1 fruit fly cellular context compared by ENCODE assay signal in genomic region chr3L:20473021-20473799, dm6.
TF ChIP-seq lines count a peak whose summit lies in the region.

Gene CG32428, minus strand, starts transcription at chr3L:20473723.
Gene CG5969, plus strand, starts transcription at chr3L:20473783.

TF ChIP-seq in whole organism, embryonic, 481 proteins besides CTCF, POLR2A, EP300 and RAD21 (continued from another document and continues in another):
- no peak for TF ChIP-seq CG18011 (GFP tag; optimal IDR thresholded peaks at IDR 0.05; lab: Kevin White, UChicago)
- TF ChIP-seq rib (GFP tag; IDR thresholded peaks at IDR 0.05; lab: Robert Waterston, UW), result peak; percentile 77
- no peak for TF ChIP-seq CG3065 (GFP tag; optimal IDR thresholded peaks at IDR 0.05; lab: Kevin White, UChicago)
- peak; percentile 74 for TF ChIP-seq nmo (GFP tag; optimal IDR thresholded peaks at IDR 0.05; lab: Kevin White, UChicago)
- TF ChIP-seq NfI (GFP tag; optimal IDR thresholded peaks at IDR 0.05; lab: Kevin White, UChicago), result peak; percentile 67
- no peak for TF ChIP-seq tio (GFP tag; optimal IDR thresholded peaks at IDR 0.05; lab: Kevin White, UChicago)
- TF ChIP-seq CG12769 (tag; optimal IDR thresholded peaks at IDR 0.05; lab: Kevin White, UChicago), result no peak
- peak; percentile 28 for TF ChIP-seq CG1602 (GFP tag; optimal IDR thresholded peaks at IDR 0.05; lab: Kevin White, UChicago)
- no peak for TF ChIP-seq kah (GFP tag; optimal IDR thresholded peaks at IDR 0.05; lab: Kevin White, UChicago)
- peak; percentile 26 for TF ChIP-seq CG34376 (GFP tag; optimal IDR thresholded peaks at IDR 0.05; lab: Kevin White, UChicago)
- TF ChIP-seq trh (GFP tag; optimal IDR thresholded peaks at IDR 0.05; lab: Kevin White, UChicago), result no peak
- TF ChIP-seq seq (GFP tag; IDR thresholded peaks at IDR 0.05; lab: Robert Waterston, UW), result no peak
- TF ChIP-seq lola (GFP tag; optimal IDR thresholded peaks at IDR 0.05; lab: Kevin White, UChicago), result no peak
- peak; percentile 43 for TF ChIP-seq CG17359 (tag; optimal IDR thresholded peaks at IDR 0.05; lab: Kevin White, UChicago)
- TF ChIP-seq CG10366 (GFP tag; IDR thresholded peaks at IDR 0.05; lab: Robert Waterston, UW), result peak; percentile 61
- TF ChIP-seq CG10543 (GFP tag; optimal IDR thresholded peaks at IDR 0.05; lab: Kevin White, UChicago), result no peak
- TF ChIP-seq CG4820 (GFP tag; optimal IDR thresholded peaks at IDR 0.05; lab: Kevin White, UChicago), result no peak
- TF ChIP-seq CG18476 (GFP tag; optimal IDR thresholded peaks at IDR 0.05; lab: Kevin White, UChicago), result no peak
- TF ChIP-seq Ravus (GFP tag; IDR thresholded peaks at IDR 0.05; lab: Robert Waterston, UW), result peak; percentile 13
- no peak for TF ChIP-seq pros (GFP tag; optimal IDR thresholded peaks at IDR 0.05; lab: Kevin White, UChicago)
- TF ChIP-seq Bteb2 (GFP tag; optimal IDR thresholded peaks at IDR 0.05; lab: Kevin White, UChicago), result no peak
- TF ChIP-seq crc (GFP tag; optimal IDR thresholded peaks at IDR 0.05; lab: Kevin White, UChicago), result no peak
- peak; percentile 64 for TF ChIP-seq PHDP (tag; optimal IDR thresholded peaks at IDR 0.05; lab: Kevin White, UChicago)
- TF ChIP-seq bcd (GFP tag; optimal IDR thresholded peaks at IDR 0.05; lab: Kevin White, UChicago), result peak; percentile 56
- peak; percentile 76 for TF ChIP-seq Dek (tag; optimal IDR thresholded peaks at IDR 0.05; lab: Kevin White, UChicago)
- TF ChIP-seq Fer1 (GFP tag; optimal IDR thresholded peaks at IDR 0.05; lab: Kevin White, UChicago), result peak; percentile 3
- TF ChIP-seq CG9876 (GFP tag; optimal IDR thresholded peaks at IDR 0.05; lab: Kevin White, UChicago), result no peak
- no peak for TF ChIP-seq sima (GFP tag; optimal IDR thresholded peaks at IDR 0.05; lab: Kevin White, UChicago)
- peak; percentile 51 for TF ChIP-seq wek (GFP tag; optimal IDR thresholded peaks at IDR 0.05; lab: Kevin White, UChicago)
- TF ChIP-seq tup (GFP tag; optimal IDR thresholded peaks at IDR 0.05; lab: Kevin White, UChicago), result no peak
- TF ChIP-seq lilli (GFP tag; optimal IDR thresholded peaks at IDR 0.05; lab: Kevin White, UChicago), result peak; percentile 34
- TF ChIP-seq vnd (GFP tag; IDR thresholded peaks at IDR 0.05; lab: Robert Waterston, UW; ENCODE audit: partially characterized antibody), result no peak
- TF ChIP-seq Stat92E (GFP tag; optimal IDR thresholded peaks at IDR 0.05; lab: Kevin White, UChicago), result no peak
- no peak for TF ChIP-seq Nf-YA (GFP tag; IDR thresholded peaks at IDR 0.05; lab: Robert Waterston, UW)
- TF ChIP-seq CG3995 (GFP tag; optimal IDR thresholded peaks at IDR 0.05; lab: Kevin White, UChicago), result peak; percentile 95
- TF ChIP-seq D19A (tag; optimal IDR thresholded peaks at IDR 0.05; lab: Kevin White, UChicago), result peak; percentile 59
- TF ChIP-seq Antp (GFP tag; optimal IDR thresholded peaks at IDR 0.05; lab: Kevin White, UChicago), result no peak
- peak; percentile 52 for TF ChIP-seq BEAF-32 (GFP tag; optimal IDR thresholded peaks at IDR 0.05; lab: Kevin White, UChicago)
- TF ChIP-seq CG11247 (GFP tag; IDR thresholded peaks at IDR 0.05; lab: Robert Waterston, UW), result peak; percentile 61
- TF ChIP-seq Atf3 (GFP tag; optimal IDR thresholded peaks at IDR 0.05; lab: Kevin White, UChicago), result no peak
- TF ChIP-seq fd96Cb (tag; optimal IDR thresholded peaks at IDR 0.05; lab: Kevin White, UChicago), result peak; percentile 51
- peak; percentile 60 for TF ChIP-seq CG10267 (tag; optimal IDR thresholded peaks at IDR 0.05; lab: Kevin White, UChicago)
- TF ChIP-seq CG4360 (GFP tag; IDR thresholded peaks at IDR 0.05; lab: Robert Waterston, UW), result no peak
- TF ChIP-seq Usf (GFP tag; optimal IDR thresholded peaks at IDR 0.05; lab: Kevin White, UChicago), result peak; percentile 55
- peak; percentile 81 for TF ChIP-seq Rfx (GFP tag; IDR thresholded peaks at IDR 0.05; lab: Robert Waterston, UW)
- no peak for TF ChIP-seq slp2 (GFP tag; optimal IDR thresholded peaks at IDR 0.05; lab: Kevin White, UChicago)
- peak; percentile 70 for TF ChIP-seq CG13424 (tag; optimal IDR thresholded peaks at IDR 0.05; lab: Kevin White, UChicago)
- peak; percentile 50 for TF ChIP-seq Ada2b (GFP tag; IDR thresholded peaks at IDR 0.05; lab: Robert Waterston, UW)
- no peak for TF ChIP-seq Mad (GFP tag; optimal IDR thresholded peaks at IDR 0.05; lab: Kevin White, UChicago)
- no peak for TF ChIP-seq tna (GFP tag; IDR thresholded peaks at IDR 0.05; lab: Robert Waterston, UW; ENCODE audit: partially characterized antibody)
- peak; percentile 20 for TF ChIP-seq nerfin-1 (tag; optimal IDR thresholded peaks at IDR 0.05; lab: Kevin White, UChicago)
- no peak for TF ChIP-seq Dll (GFP tag; IDR thresholded peaks at IDR 0.05; lab: Robert Waterston, UW; ENCODE audit: partially characterized antibody)
- peak; percentile 79 for TF ChIP-seq Ets65A (GFP tag; lab: Kevin White, UChicago)
- TF ChIP-seq CG8388 (GFP tag; optimal IDR thresholded peaks at IDR 0.05; lab: Kevin White, UChicago), result peak; percentile 21
- TF ChIP-seq CG2129 (GFP tag; IDR thresholded peaks at IDR 0.05; lab: Robert Waterston, UW; ENCODE audit: partially characterized antibody), result no peak
- TF ChIP-seq dimm (GFP tag; IDR thresholded peaks at IDR 0.05; lab: Robert Waterston, UW), result no peak
- no peak for TF ChIP-seq wor (GFP tag; IDR thresholded peaks at IDR 0.05; lab: Robert Waterston, UW)
- no peak for TF ChIP-seq inv (GFP tag; IDR thresholded peaks at IDR 0.05; lab: Robert Waterston, UW; ENCODE audit: partially characterized antibody)
- TF ChIP-seq CG6175 (GFP tag; IDR thresholded peaks at IDR 0.05; lab: Robert Waterston, UW), result no peak
- TF ChIP-seq NC2β (GFP tag; optimal IDR thresholded peaks at IDR 0.05; lab: Kevin White, UChicago), result no peak
- no peak for TF ChIP-seq gce (GFP tag; IDR thresholded peaks at IDR 0.05; lab: Robert Waterston, UW)
- TF ChIP-seq vfl (GFP tag; optimal IDR thresholded peaks at IDR 0.05; lab: Kevin White, UChicago), result no peak
- no peak for TF ChIP-seq Gsc (GFP tag; IDR thresholded peaks at IDR 0.05; lab: Robert Waterston, UW)
- no peak; the same call in 2 of the 3 replicates for TF ChIP-seq CG2889 (GFP tag; IDR thresholded peaks at IDR 0.05; lab: Robert Waterston, UW)
- 0 out of 3 replicates have a peak, but pooled peaks have one; percentile 21 for TF ChIP-seq croc (GFP tag; conservative IDR thresholded peaks at IDR 0.05; lab: Robert Waterston, UW)
- no peak for TF ChIP-seq her (GFP tag; optimal IDR thresholded peaks at IDR 0.05; lab: Kevin White, UChicago)
- TF ChIP-seq CG11695 (GFP tag; IDR thresholded peaks at IDR 0.05; lab: Robert Waterston, UW), result no peak; the same call in 2 of the 3 replicates
- TF ChIP-seq sd (tag; optimal IDR thresholded peaks at IDR 0.05; lab: Kevin White, UChicago), result peak; percentile 69
- TF ChIP-seq toy (GFP tag; IDR thresholded peaks at IDR 0.05; lab: Robert Waterston, UW), result no peak
- TF ChIP-seq CG9609 (GFP tag; optimal IDR thresholded peaks at IDR 0.05; lab: Kevin White, UChicago), result no peak
- no peak for TF ChIP-seq knrl (GFP tag; IDR thresholded peaks at IDR 0.05; lab: Robert Waterston, UW; ENCODE audit: partially characterized antibody)
- TF ChIP-seq B-H2 (GFP tag; optimal IDR thresholded peaks at IDR 0.05; lab: Kevin White, UChicago), result no peak
- peak; percentile 11 for TF ChIP-seq CG9437 (GFP tag; optimal IDR thresholded peaks at IDR 0.05; lab: Kevin White, UChicago)
- no peak for TF ChIP-seq repo (GFP tag; optimal IDR thresholded peaks at IDR 0.05; lab: Kevin White, UChicago)
- TF ChIP-seq nerfin-2 (GFP tag; IDR thresholded peaks at IDR 0.05; lab: Robert Waterston, UW; ENCODE audit: partially characterized antibody), result no peak
- no peak for TF ChIP-seq NK7.1 (GFP tag; optimal IDR thresholded peaks at IDR 0.05; lab: Kevin White, UChicago)
- no peak for TF ChIP-seq crol (GFP tag; IDR thresholded peaks at IDR 0.05; lab: Robert Waterston, UW)
- TF ChIP-seq CG12155 (GFP tag; optimal IDR thresholded peaks at IDR 0.05; lab: Kevin White, UChicago), result peak; percentile 28
- peak; percentile 53 for TF ChIP-seq az2 (GFP tag; optimal IDR thresholded peaks at IDR 0.05; lab: Kevin White, UChicago)
- no peak for TF ChIP-seq pita (GFP tag; optimal IDR thresholded peaks at IDR 0.05; lab: Kevin White, UChicago)
- TF ChIP-seq Myb (GFP tag; optimal IDR thresholded peaks at IDR 0.05; lab: Kevin White, UChicago), result no peak
- TF ChIP-seq CG4854 (GFP tag; optimal IDR thresholded peaks at IDR 0.05; lab: Kevin White, UChicago), result no peak
- no peak for TF ChIP-seq disco-r (GFP tag; optimal IDR thresholded peaks at IDR 0.05; lab: Kevin White, UChicago)
- TF ChIP-seq yki (optimal IDR thresholded peaks at IDR 0.05; lab: Kevin White, UChicago), result no peak
- no peak for TF ChIP-seq ara (GFP tag; IDR thresholded peaks at IDR 0.05; lab: Robert Waterston, UW)
- 0 out of 2 replicates have a peak, but pooled peaks have one; percentile 24 for TF ChIP-seq CG6272 (GFP tag; IDR thresholded peaks at IDR 0.05; lab: Robert Waterston, UW)
- no peak for TF ChIP-seq h (optimal IDR thresholded peaks at IDR 0.05; lab: Kevin White, UChicago)
- TF ChIP-seq cas (GFP tag; IDR thresholded peaks at IDR 0.05; lab: Robert Waterston, UW), result no peak
- TF ChIP-seq Dad (GFP tag; optimal IDR thresholded peaks at IDR 0.05; lab: Kevin White, UChicago), result no peak
- peak; percentile 12 for TF ChIP-seq pum (GFP tag; optimal IDR thresholded peaks at IDR 0.05; lab: Kevin White, UChicago)
- no peak for TF ChIP-seq org-1 (GFP tag; optimal IDR thresholded peaks at IDR 0.05; lab: Kevin White, UChicago)
- no peak for TF ChIP-seq Sry-β (GFP tag; optimal IDR thresholded peaks at IDR 0.05; lab: Kevin White, UChicago)
- no peak for TF ChIP-seq CG15073 (GFP tag; optimal IDR thresholded peaks at IDR 0.05; lab: Kevin White, UChicago)
- peak; percentile 20 for TF ChIP-seq HmgZ (tag; optimal IDR thresholded peaks at IDR 0.05; lab: Kevin White, UChicago)
- no peak for TF ChIP-seq CG7786 (GFP tag; optimal IDR thresholded peaks at IDR 0.05; lab: Kevin White, UChicago)
- TF ChIP-seq Hand (GFP tag; optimal IDR thresholded peaks at IDR 0.05; lab: Kevin White, UChicago), result no peak
- TF ChIP-seq schlank (tag; optimal IDR thresholded peaks at IDR 0.05; lab: Kevin White, UChicago), result no peak
- no peak for TF ChIP-seq CG7963 (GFP tag; IDR thresholded peaks at IDR 0.05; lab: Robert Waterston, UW; ENCODE audit: partially characterized antibody)
- peak; percentile 72 for TF ChIP-seq CG17829 (tag; optimal IDR thresholded peaks at IDR 0.05; lab: Kevin White, UChicago)
- no peak for TF ChIP-seq usp (GFP tag; optimal IDR thresholded peaks at IDR 0.05; lab: Kevin White, UChicago)
- TF ChIP-seq CG11093 (GFP tag; IDR thresholded peaks at IDR 0.05; lab: Robert Waterston, UW), result no peak
- TF ChIP-seq pan (optimal IDR thresholded peaks at IDR 0.05; lab: Kevin White, UChicago), result no peak
- peak in 1 of 2 experiments; percentile 77 for TF ChIP-seq pan (GFP tag; optimal IDR thresholded peaks at IDR 0.05 in 1 of 2, IDR thresholded peaks at IDR 0.05 in 1 of 2)
- no peak for TF ChIP-seq zen2 (GFP tag; IDR thresholded peaks at IDR 0.05; lab: Robert Waterston, UW; ENCODE audit: partially characterized antibody)
- 0 out of 2 replicates have a peak, but pooled peaks have one; percentile 7 for TF ChIP-seq CG10321 (GFP tag; IDR thresholded peaks at IDR 0.05; lab: Robert Waterston, UW)
- TF ChIP-seq lbe (GFP tag; optimal IDR thresholded peaks at IDR 0.05; lab: Kevin White, UChicago), result peak; percentile 54
- TF ChIP-seq maf-S (GFP tag; optimal IDR thresholded peaks at IDR 0.05; lab: Kevin White, UChicago), result no peak
- peak; percentile 14 for TF ChIP-seq run (tag; optimal IDR thresholded peaks at IDR 0.05; lab: Kevin White, UChicago)
- TF ChIP-seq gsb (GFP tag; IDR thresholded peaks at IDR 0.05; lab: Robert Waterston, UW), result 0 out of 2 replicates have a peak, but pooled peaks have one; percentile 23
- no peak for TF ChIP-seq CG8478 (optimal IDR thresholded peaks at IDR 0.05; lab: Kevin White, UChicago)
- TF ChIP-seq zen (tag; optimal IDR thresholded peaks at IDR 0.05; lab: Kevin White, UChicago), result peak; percentile 8
- no peak for TF ChIP-seq CHES-1-like (GFP tag; optimal IDR thresholded peaks at IDR 0.05; lab: Kevin White, UChicago)
- no peak for TF ChIP-seq CG14860 (GFP tag; IDR thresholded peaks at IDR 0.05; lab: Robert Waterston, UW; ENCODE audit: partially characterized antibody)
- peak; percentile 70 for TF ChIP-seq CG10209 (GFP tag; optimal IDR thresholded peaks at IDR 0.05; lab: Kevin White, UChicago)
- TF ChIP-seq Deaf1 (tag; optimal IDR thresholded peaks at IDR 0.05; lab: Kevin White, UChicago), result peak; percentile 55
- TF ChIP-seq HLH54F (GFP tag; optimal IDR thresholded peaks at IDR 0.05; lab: Kevin White, UChicago), result no peak
- TF ChIP-seq CG1832 (GFP tag; optimal IDR thresholded peaks at IDR 0.05; lab: Kevin White, UChicago), result no peak
- no peak for TF ChIP-seq ab (GFP tag; optimal IDR thresholded peaks at IDR 0.05; lab: Kevin White, UChicago)
- TF ChIP-seq CG1603 (tag; optimal IDR thresholded peaks at IDR 0.05; lab: Kevin White, UChicago), result peak; percentile 38
- no peak for TF ChIP-seq tx (GFP tag; optimal IDR thresholded peaks at IDR 0.05; lab: Kevin White, UChicago)
- no peak for TF ChIP-seq CG6791 (GFP tag; IDR thresholded peaks at IDR 0.05; lab: Robert Waterston, UW; ENCODE audit: partially characterized antibody)
- peak; percentile 80 for TF ChIP-seq gem (tag; optimal IDR thresholded peaks at IDR 0.05; lab: Kevin White, UChicago)
- peak; percentile 75 for TF ChIP-seq gfzf (GFP tag; optimal IDR thresholded peaks at IDR 0.05; lab: Kevin White, UChicago)
- peak; percentile 9 for TF ChIP-seq scrt (GFP tag; optimal IDR thresholded peaks at IDR 0.05; lab: Kevin White, UChicago)
- TF ChIP-seq Aef1 (GFP tag; IDR thresholded peaks at IDR 0.05; lab: Robert Waterston, UW), result peak; percentile 68
- no peak for TF ChIP-seq CG10274 (GFP tag; optimal IDR thresholded peaks at IDR 0.05; lab: Kevin White, UChicago)
- peak; percentile 69 for TF ChIP-seq psq (GFP tag; optimal IDR thresholded peaks at IDR 0.05; lab: Kevin White, UChicago)
- peak; percentile 80 for TF ChIP-seq ftz-f1 (GFP tag; optimal IDR thresholded peaks at IDR 0.05; lab: Kevin White, UChicago)
- TF ChIP-seq CG2678 (tag; optimal IDR thresholded peaks at IDR 0.05; lab: Kevin White, UChicago), result peak; percentile 80
- TF ChIP-seq zfh2 (GFP tag; optimal IDR thresholded peaks at IDR 0.05; lab: Kevin White, UChicago), result peak; percentile 16
- TF ChIP-seq Six4 (GFP tag; optimal IDR thresholded peaks at IDR 0.05; lab: Kevin White, UChicago), result peak; percentile 29
- TF ChIP-seq pnt (GFP tag; optimal IDR thresholded peaks at IDR 0.05; lab: Kevin White, UChicago), result no peak
- peak; percentile 72 for TF ChIP-seq CG12659 (GFP tag; optimal IDR thresholded peaks at IDR 0.05; lab: Kevin White, UChicago)
- TF ChIP-seq CG10462 (GFP tag; optimal IDR thresholded peaks at IDR 0.05; lab: Kevin White, UChicago), result no peak
- TF ChIP-seq sim (GFP tag; IDR thresholded peaks at IDR 0.05; lab: Robert Waterston, UW), result no peak
